Fruit fly (Drosophila melanogaster) whole organism, embryonic: ENCODE measurements around the gene Lcp65Ag1.

ENCODE experiments used
- Atf6 ChIP-seq: fragments of 200-800 bp; sonication (Bioruptor generic); IDR thresholded peaks from 2 replicates; pipeline ENCODE4 v1.3.6; 2022; ENCODE audit warnings: missing biosample characterization, missing genetic modification characterization
- Awh ChIP-seq: fragments of 200-800 bp; sonication (Bioruptor generic); IDR thresholded peaks from 2 replicates; pipeline ENCODE4, ENCODE4 v1.3.6; 2022; ENCODE audit warnings: missing biosample characterization, missing genetic modification characterization
- CG10366 ChIP-seq: fragments of 200-800 bp; sonication (Bioruptor generic); IDR thresholded peaks from 2 replicates; pipeline ENCODE4 v1.3.6; 2022; ENCODE audit warnings: missing biosample characterization, missing genetic modification characterization
- CG10979 ChIP-seq: fragments of 200-800 bp; sonication (Bioruptor generic); optimal IDR thresholded peaks from 2 replicates; lab custom pipeline; 2018; ENCODE audit warnings: missing biosample characterization, mild to moderate bottlenecking, missing genetic modification characterization, moderate library complexity
- CG12155 ChIP-seq: fragments of 200-800 bp; sonication (Bioruptor generic); optimal IDR thresholded peaks from 3 replicates; lab custom pipeline; 2016; ENCODE audit warnings: missing biosample characterization, missing genetic modification characterization
- CG12769 ChIP-seq: fragments of 200-800 bp; sonication (Bioruptor generic); optimal IDR thresholded peaks from 2 replicates; lab custom pipeline; 2019; ENCODE audit warnings: missing biosample characterization, mild to moderate bottlenecking, missing genetic modification characterization, moderate library complexity
- CG13894 ChIP-seq: fragments of 200-800 bp; sonication (Bioruptor generic); optimal IDR thresholded peaks from 3 replicates; lab custom pipeline; 2018; ENCODE audit warnings: missing biosample characterization, mild to moderate bottlenecking, missing genetic modification characterization, moderate library complexity
- CG14860 ChIP-seq: fragments of 200-800 bp; sonication (Bioruptor generic); IDR thresholded peaks from 3 replicates; pipeline ENCODE4 v1.3.6; 2022; ENCODE audit warnings: missing biosample characterization, missing genetic modification characterization; ENCODE audit not compliant: partially characterized antibody
- CG16813 ChIP-seq: fragments of 200-800 bp; sonication (Bioruptor generic); IDR thresholded peaks from 3 replicates; pipeline ENCODE4 v1.3.6; 2022; ENCODE audit warnings: missing biosample characterization, missing genetic modification characterization; ENCODE audit not compliant: partially characterized antibody
- CG17802 ChIP-seq: fragments of 200-800 bp; sonication (Bioruptor generic); optimal IDR thresholded peaks from 2 replicates; lab custom pipeline; 2018; ENCODE audit warnings: missing biosample characterization, mild to moderate bottlenecking, missing genetic modification characterization, moderate library complexity
- CG18262 ChIP-seq: fragments of 200-800 bp; optimal IDR thresholded peaks from 3 replicates; lab custom pipeline; 2019; ENCODE audit warnings: missing biosample characterization, mild to moderate bottlenecking, missing genetic modification characterization, moderate library complexity
- CG2116 ChIP-seq: fragments of 200-800 bp; sonication (Bioruptor generic); optimal IDR thresholded peaks from 3 replicates; lab custom pipeline; 2018; ENCODE audit warnings: missing biosample characterization, mild to moderate bottlenecking, missing genetic modification characterization
- CG30403 ChIP-seq: fragments of 200-800 bp; sonication (Bioruptor generic); optimal IDR thresholded peaks from 3 replicates; lab custom pipeline; 2016; ENCODE audit warnings: missing biosample characterization, missing genetic modification characterization
- CG32767 ChIP-seq: fragments of 200-800 bp; sonication (Bioruptor generic); IDR thresholded peaks from 2 replicates; pipeline ENCODE4 v1.3.6; 2022; ENCODE audit warnings: missing biosample characterization, missing genetic modification characterization
- CG3847 ChIP-seq: fragments of 200-800 bp; sonication (Bioruptor generic); IDR thresholded peaks from 2 replicates; pipeline ENCODE4 v1.3.6; 2022; ENCODE audit warnings: missing biosample characterization, missing genetic modification characterization
- CG4617 ChIP-seq: fragments of 200-800 bp; sonication (Bioruptor generic); optimal IDR thresholded peaks from 3 replicates; lab custom pipeline; 2016; ENCODE audit warnings: missing biosample characterization, missing genetic modification characterization, borderline replicate concordance
- CG4707 ChIP-seq: fragments of 200-800 bp; sonication (Bioruptor generic); optimal IDR thresholded peaks from 2 replicates; lab custom pipeline; 2018; ENCODE audit warnings: missing biosample characterization, mild to moderate bottlenecking, missing genetic modification characterization, moderate library complexity
- CG5245 ChIP-seq: fragments of 200-800 bp; sonication (Bioruptor generic); optimal IDR thresholded peaks from 3 replicates; lab custom pipeline; 2016; ENCODE audit warnings: missing biosample characterization, missing genetic modification characterization
- CG7357 ChIP-seq: fragments of 200-800 bp; sonication (Bioruptor generic); IDR thresholded peaks from 3 replicates; pipeline ENCODE4 v1.3.6; 2022; ENCODE audit warnings: missing biosample characterization, missing genetic modification characterization
- CG9437 ChIP-seq: fragments of 200-800 bp; sonication (Bioruptor generic); optimal IDR thresholded peaks from 2 replicates; lab custom pipeline; 2018; ENCODE audit warnings: missing biosample characterization, mild to moderate bottlenecking, missing genetic modification characterization
- D19A ChIP-seq: fragments of 200-800 bp; optimal IDR thresholded peaks from 3 replicates; lab custom pipeline; 2019; ENCODE audit warnings: missing biosample characterization, mild to moderate bottlenecking, missing genetic modification characterization, moderate library complexity
- Deaf1 ChIP-seq: fragments of 200-800 bp; optimal IDR thresholded peaks from 3 replicates; lab custom pipeline; 2019; ENCODE audit warnings: missing biosample characterization, mild to moderate bottlenecking, missing genetic modification characterization, moderate library complexity
- Dref ChIP-seq: fragments of 200-800 bp; sonication (Bioruptor generic); IDR thresholded peaks from 2 replicates; pipeline ENCODE4 v1.3.6; 2022; ENCODE audit warnings: missing biosample characterization, missing genetic modification characterization
- E2f1 ChIP-seq: fragments of 200-800 bp; sonication (Bioruptor generic); IDR thresholded peaks from 2 replicates; pipeline ENCODE4 v1.3.6; 2022; ENCODE audit warnings: missing biosample characterization, missing genetic modification characterization
- Elba2 ChIP-seq: fragments of 200-800 bp; sonication (Bioruptor generic); optimal IDR thresholded peaks from 3 replicates; lab custom pipeline; 2016; ENCODE audit warnings: missing biosample characterization, missing genetic modification characterization
- HmgZ ChIP-seq: fragments of 200-800 bp; sonication (Bioruptor generic); optimal IDR thresholded peaks from 2 replicates; lab custom pipeline; 2018; ENCODE audit warnings: missing biosample characterization, mild to moderate bottlenecking, missing genetic modification characterization
- Hr3 ChIP-seq: fragments of 200-800 bp; sonication (Bioruptor generic); optimal IDR thresholded peaks from 3 replicates; lab custom pipeline; 2016; ENCODE audit warnings: missing biosample characterization, missing genetic modification characterization
- Hr78 ChIP-seq, 2 experiments: fragments of 200-800 bp in 1 of 2; fragments of >200 bp in 1 of 2; sonication (Bioruptor generic) in 1 of 2; optimal IDR thresholded peaks; 2 replicates each; lab custom pipeline; 2017 to 2019; ENCODE audit warnings: missing biosample characterization in 2 of 2, missing genetic modification characterization in 2 of 2, mild to moderate bottlenecking in 1 of 2, moderate library complexity in 1 of 2
- Kr ChIP-seq: fragments of 200-800 bp; sonication (Bioruptor generic); optimal IDR thresholded peaks from 2 replicates; lab custom pipeline; 2017; ENCODE audit warnings: missing biosample characterization, mild to moderate bottlenecking, missing genetic modification characterization
- Max ChIP-seq: fragments of 200-800 bp; sonication (Bioruptor generic); optimal IDR thresholded peaks from 2 replicates; lab custom pipeline; 2016; ENCODE audit warnings: missing biosample characterization, mild to moderate bottlenecking, missing genetic modification characterization
- Neu2 ChIP-seq: fragments of 200-800 bp; sonication (Bioruptor generic); optimal IDR thresholded peaks from 3 replicates; lab custom pipeline; 2016; ENCODE audit warnings: missing biosample characterization, missing genetic modification characterization, borderline replicate concordance
- Nf-YC ChIP-seq: fragments of 200-800 bp; optimal IDR thresholded peaks from 3 replicates; lab custom pipeline; 2019; ENCODE audit warnings: missing biosample characterization, mild to moderate bottlenecking, missing genetic modification characterization, moderate library complexity
- Sin3A ChIP-seq: fragments of >200 bp; optimal IDR thresholded peaks from 2 replicates; lab custom pipeline; 2018
- bbx ChIP-seq: fragments of 200-800 bp; sonication (Bioruptor generic); IDR thresholded peaks from 2 replicates; pipeline ENCODE4 v1.3.6; 2022; ENCODE audit warnings: missing biosample characterization, missing genetic modification characterization; ENCODE audit not compliant: partially characterized antibody
- da ChIP-seq: fragments of 200-800 bp; sonication (Bioruptor generic); optimal IDR thresholded peaks from 2 replicates; lab custom pipeline; 2016; ENCODE audit warnings: missing biosample characterization, missing genetic modification characterization
- gcm ChIP-seq: fragments of 200-800 bp; sonication (Bioruptor generic); optimal IDR thresholded peaks from 2 replicates; lab custom pipeline; 2019; ENCODE audit warnings: missing biosample characterization, mild to moderate bottlenecking, missing genetic modification characterization, moderate library complexity
- gcm2 ChIP-seq: fragments of 200-800 bp; sonication (Bioruptor generic); optimal IDR thresholded peaks from 2 replicates; lab custom pipeline; 2016; ENCODE audit warnings: missing biosample characterization, missing genetic modification characterization
- gsb ChIP-seq: fragments of 200-800 bp; sonication (Bioruptor generic); IDR thresholded peaks from 2 replicates; pipeline ENCODE4 v1.3.6; 2022; ENCODE audit warnings: missing biosample characterization, missing genetic modification characterization
- hb ChIP-seq: fragments of 200-800 bp; sonication (Bioruptor generic); IDR thresholded peaks from 3 replicates; pipeline ENCODE4 v1.3.6; 2022; ENCODE audit warnings: missing biosample characterization, missing genetic modification characterization; ENCODE audit not compliant: partially characterized antibody
- lilli ChIP-seq: fragments of 200-800 bp; sonication (Bioruptor generic); optimal IDR thresholded peaks from 3 replicates; lab custom pipeline; 2016; ENCODE audit warnings: missing biosample characterization, missing genetic modification characterization
- mld ChIP-seq: fragments of 200-800 bp; sonication (Bioruptor generic); IDR thresholded peaks from 3 replicates; pipeline ENCODE4 v1.3.6; 2022; ENCODE audit warnings: missing biosample characterization, missing genetic modification characterization; ENCODE audit not compliant: partially characterized antibody
- pnt ChIP-seq: fragments of 200-800 bp; sonication (Bioruptor generic); optimal IDR thresholded peaks from 3 replicates; lab custom pipeline; 2016; ENCODE audit warnings: missing biosample characterization, missing genetic modification characterization
- pzg ChIP-seq: fragments of 200-800 bp; sonication (Bioruptor generic); optimal IDR thresholded peaks from 3 replicates; lab custom pipeline; 2018; ENCODE audit warnings: missing biosample characterization, mild to moderate bottlenecking, missing genetic modification characterization, moderate library complexity
- slp2 ChIP-seq: fragments of 200-800 bp; sonication (Bioruptor generic); optimal IDR thresholded peaks from 2 replicates; lab custom pipeline; 2016; ENCODE audit warnings: missing biosample characterization, missing genetic modification characterization
- sna ChIP-seq: fragments of 200-800 bp; sonication (Bioruptor generic); IDR thresholded peaks from 2 replicates; pipeline ENCODE4 v1.3.6; 2022; ENCODE audit warnings: missing biosample characterization, missing genetic modification characterization; ENCODE audit not compliant: partially characterized antibody
- unc-4 ChIP-seq: fragments of 200-800 bp; sonication (Bioruptor generic); IDR thresholded peaks from 2 replicates; pipeline ENCODE4 v1.3.6; 2022; ENCODE audit warnings: missing biosample characterization, missing genetic modification characterization; ENCODE audit not compliant: partially characterized antibody
- zen2 ChIP-seq: fragments of 200-800 bp; sonication (Bioruptor generic); IDR thresholded peaks from 3 replicates; pipeline ENCODE4 v1.3.6; 2022; ENCODE audit warnings: missing biosample characterization, missing genetic modification characterization; ENCODE audit not compliant: partially characterized antibody
- zfh1 ChIP-seq: fragments of 200-800 bp; sonication (Bioruptor generic); IDR thresholded peaks from 3 replicates; pipeline ENCODE4 v1.3.6; 2022; ENCODE audit warnings: missing biosample characterization, missing genetic modification characterization
- zfh2 ChIP-seq: fragments of 200-800 bp; sonication (Bioruptor generic); optimal IDR thresholded peaks from 2 replicates; lab custom pipeline; 2016; ENCODE audit warnings: missing biosample characterization, missing genetic modification characterization

Lcp65Ag1 gene

dm6 chr3L:6124616-6125408 is 10.3 kb downstream of the Lcp65Ag1 start (continued):
- TF ChIP-seq Atf6 (GFP tag; lab: Robert Waterston, UW) (peak; percentile 71), E2f1 (GFP tag; lab: Robert Waterston, UW) (peak; percentile 74), Hr78 (GFP tag; optimal IDR thresholded peaks at IDR 0.05; lab: Kevin White, UChicago) (no peak), Dref (GFP tag; lab: Robert Waterston, UW) (no peak), CG2116 (GFP tag; lab: Kevin White, UChicago) (peak; percentile 65), slp2 (GFP tag; lab: Kevin White, UChicago) (peak; percentile 66), CG16813 (GFP tag; lab: Robert Waterston, UW) (no peak), Hr3 (no peak), zen2 (no peak), Neu2 (GFP tag; lab: Kevin White, UChicago) (no peak), Awh (GFP tag; lab: Robert Waterston, UW) (peak; percentile 90), CG3847 (peak; percentile 67), CG5245 (GFP tag; lab: Kevin White, UChicago) (peak; percentile 69), CG30403 (GFP tag; lab: Kevin White, UChicago) (peak; percentile 53), zfh1 (GFP tag; lab: Robert Waterston, UW) (peak; percentile 88), gcm (GFP tag; lab: Kevin White, UChicago) (peak; percentile 54), zfh2 (no peak), hb (no peak), CG10979 (peak; percentile 70), Elba2 (peak; percentile 52), CG9437 (GFP tag; lab: Kevin White, UChicago) (peak; percentile 34), CG32767 (peak; percentile 70; the same call in 1 of the 2 replicates), Sin3A (peak; percentile 43), lilli (GFP tag; lab: Kevin White, UChicago) (peak; percentile 32), Deaf1 (peak; percentile 3), CG10366 (GFP tag; lab: Robert Waterston, UW) (peak; percentile 72), CG4707 (GFP tag; lab: Kevin White, UChicago) (peak; percentile 83), gsb (GFP tag; lab: Robert Waterston, UW) (peak; percentile 64), CG14860 (GFP tag; lab: Robert Waterston, UW) (no peak), da (GFP tag; lab: Kevin White, UChicago) (peak; percentile 43), unc-4 (GFP tag; lab: Robert Waterston, UW) (no peak), pzg (GFP tag; lab: Kevin White, UChicago) (peak; percentile 17), mld (GFP tag; lab: Robert Waterston, UW) (no peak), CG12155 (GFP tag; lab: Kevin White, UChicago) (peak; percentile 59), gcm2 (no peak), HmgZ (peak; percentile 38), Max (GFP tag; lab: Kevin White, UChicago) (peak; percentile 40), bbx (GFP tag; lab: Robert Waterston, UW) (no peak), pnt (GFP tag; lab: Kevin White, UChicago) (no peak), CG18262 (peak; percentile 64), Nf-YC (tag; lab: Kevin White, UChicago) (peak; percentile 52), CG7357 (GFP tag; lab: Robert Waterston, UW) (peak; percentile 88), CG4617 (GFP tag; lab: Kevin White, UChicago) (peak; percentile 1), sna (GFP tag; lab: Robert Waterston, UW) (no peak; the same call in 1 of the 2 replicates), CG17802 (tag; lab: Kevin White, UChicago) (peak; percentile 98), Kr (GFP tag; lab: Kevin White, UChicago) (no peak), CG13894 (tag; lab: Kevin White, UChicago) (no peak), CG12769 (tag; lab: Kevin White, UChicago) (peak; percentile 88), D19A (peak; percentile 24)
